Worm (Caenorhabditis elegans) whole organism, L1 larva: Measurements from ENCODE around the gene R01E6.7.

Experiments used
- aha-1 ChIP-seq: fragments of 150-350 bp; optimal IDR thresholded peaks from 2 replicates; lab custom pipeline; 2014; ENCODE audit warnings: missing biosample characterization, missing genetic modification characterization
- ama-1 ChIP-seq: fragments of 150-350 bp; optimal IDR thresholded peaks from 2 replicates; lab custom pipeline; 2014
- blmp-1 ChIP-seq: fragments of 150-350 bp; optimal IDR thresholded peaks from 2 replicates; lab custom pipeline; 2014; ENCODE audit warnings: missing biosample characterization, missing genetic modification characterization
- ceh-82 ChIP-seq, 3 experiments: fragments of 150-350 bp in 1 of 3; sonication (generic microtip) in 2 of 3; optimal IDR thresholded peaks; 2 replicates each; lab custom pipeline; 2014 to 2017; ENCODE audit warnings: missing biosample characterization in 3 of 3, missing genetic modification characterization in 3 of 3
- dsc-1 ChIP-seq: sonication (generic microtip); optimal IDR thresholded peaks from 2 replicates; lab custom pipeline; 2016; ENCODE audit warnings: mild to moderate bottlenecking, missing genetic modification characterization, missing compliant biosample characterization
- efl-1 ChIP-seq, 4 experiments: fragments of 150-350 bp; optimal IDR thresholded peaks in 3 of 4; peaks in 1 of 4; 1 replicate in 1 of 4; 2 replicates in 3 of 4; lab custom pipeline; 2014; ENCODE audit warnings: missing biosample characterization in 2 of 4, missing genetic modification characterization in 2 of 4, missing genetic modification reagents in 2 of 4
- efl-3 ChIP-seq: fragments of 200-800 bp; sonication (Bioruptor generic); optimal IDR thresholded peaks from 2 replicates; lab custom pipeline; 2018; ENCODE audit warnings: mild to moderate bottlenecking, missing genetic modification characterization, missing compliant biosample characterization
- egl-13 ChIP-seq: sonication (generic microtip); optimal IDR thresholded peaks from 2 replicates; lab custom pipeline; 2016; ENCODE audit warnings: missing genotype, missing genetic modification reagents, missing genetic modification characterization, missing compliant biosample characterization
- fkh-10 ChIP-seq: sonication (generic microtip); optimal IDR thresholded peaks from 2 replicates; lab custom pipeline; 2017; ENCODE audit warnings: missing biosample characterization, missing genetic modification reagents, missing genetic modification characterization
- fkh-4 ChIP-seq: sonication (generic microtip); optimal IDR thresholded peaks from 2 replicates; lab custom pipeline; 2016; ENCODE audit warnings: missing compliant biosample characterization, missing genetic modification characterization, borderline replicate concordance
- fkh-8 ChIP-seq: sonication (generic microtip); optimal IDR thresholded peaks from 2 replicates; lab custom pipeline; 2016; ENCODE audit warnings: mild to moderate bottlenecking, missing genetic modification characterization, missing compliant biosample characterization
- fos-1 ChIP-seq: fragments of 150-350 bp; optimal IDR thresholded peaks from 2 replicates; lab custom pipeline; 2014; ENCODE audit warnings: missing biosample characterization, missing genetic modification characterization
- hpl-2 ChIP-seq: fragments of 150-350 bp; optimal IDR thresholded peaks from 2 replicates; lab custom pipeline; 2014; ENCODE audit warnings: missing biosample characterization, missing genetic modification reagents, missing genetic modification characterization
- lin-14 ChIP-seq: fragments of 200-800 bp; sonication (Bioruptor generic); optimal IDR thresholded peaks from 2 replicates; lab custom pipeline; 2018; ENCODE audit warnings: mild to moderate bottlenecking, missing genetic modification characterization, moderate library complexity, missing compliant biosample characterization
- lin-39 ChIP-seq: fragments of 150-350 bp; optimal IDR thresholded peaks from 2 replicates; lab custom pipeline; 2014; ENCODE audit warnings: missing biosample characterization, missing genetic modification reagents, missing genetic modification characterization
- lsy-2 ChIP-seq, 2 experiments: fragments of 150-350 bp; optimal IDR thresholded peaks; 2 replicates each; lab custom pipeline; 2014; ENCODE audit warnings: missing biosample characterization in 2 of 2, missing genetic modification characterization in 2 of 2
- mab-9 ChIP-seq: fragments of 200-800 bp; sonication (Bioruptor generic); IDR thresholded peaks from 2 replicates; pipeline ENCODE4 v1.3.6; 2022; ENCODE audit warnings: missing genetic modification reagents, missing genetic modification characterization, missing compliant biosample characterization
- mef-2 ChIP-seq: fragments of 150-350 bp; optimal IDR thresholded peaks from 2 replicates; lab custom pipeline; 2014; ENCODE audit warnings: missing biosample characterization, missing genetic modification characterization
- nhr-12 ChIP-seq: sonication (generic microtip); optimal IDR thresholded peaks from 2 replicates; lab custom pipeline; 2017; ENCODE audit warnings: missing biosample characterization, missing genetic modification characterization
- nhr-19 ChIP-seq: fragments of 200-800 bp; sonication (Bioruptor generic); conservative IDR thresholded peaks from 2 replicates; pipeline ENCODE4 v1.3.6; 2022; ENCODE audit warnings: missing genetic modification characterization, missing compliant biosample characterization
- nhr-20 ChIP-seq: sonication (generic microtip); optimal IDR thresholded peaks from 2 replicates; lab custom pipeline; 2016; ENCODE audit warnings: mild to moderate bottlenecking, missing genetic modification characterization, missing compliant biosample characterization
- nhr-47 ChIP-seq: sonication (generic microtip); optimal IDR thresholded peaks from 2 replicates; lab custom pipeline; 2016; ENCODE audit warnings: mild to moderate bottlenecking, missing genetic modification characterization, moderate library complexity, missing compliant biosample characterization
- nhr-71 ChIP-seq: sonication (generic microtip); optimal IDR thresholded peaks from 2 replicates; lab custom pipeline; 2016; ENCODE audit warnings: mild to moderate bottlenecking, missing genetic modification characterization, moderate library complexity, missing compliant biosample characterization
- nhr-76 ChIP-seq: sonication (generic microtip); optimal IDR thresholded peaks from 2 replicates; lab custom pipeline; 2017; ENCODE audit warnings: missing biosample characterization, missing genetic modification characterization
- nhr-85 ChIP-seq: sonication (generic microtip); peaks from one replicate; lab custom pipeline; 2016; ENCODE audit warnings: missing genetic modification characterization, inconsistent platforms, missing compliant biosample characterization
- pag-3 ChIP-seq: sonication (generic microtip); optimal IDR thresholded peaks from 2 replicates; lab custom pipeline; 2017; ENCODE audit warnings: missing genetic modification characterization, mild to moderate bottlenecking, missing compliant biosample characterization, antibody characterized with exemption, borderline replicate concordance; ENCODE audit not compliant: insufficient read depth
- pax-3 ChIP-seq: fragments of 200-800 bp; sonication (Bioruptor generic); optimal IDR thresholded peaks from 2 replicates; lab custom pipeline; 2018; ENCODE audit warnings: mild to moderate bottlenecking, missing genetic modification characterization, moderate library complexity, missing compliant biosample characterization
- rnt-1 ChIP-seq: sonication (generic microtip); optimal IDR thresholded peaks from 2 replicates; lab custom pipeline; 2016; ENCODE audit warnings: mild to moderate bottlenecking, missing genetic modification characterization, moderate library complexity, missing compliant biosample characterization
- snpc-4 ChIP-seq: fragments of 150-350 bp; optimal IDR thresholded peaks from 2 replicates; lab custom pipeline; 2014; ENCODE audit warnings: missing biosample characterization, missing genetic modification characterization
- sox-4 ChIP-seq: sonication (generic microtip); optimal IDR thresholded peaks from 2 replicates; lab custom pipeline; 2016; ENCODE audit warnings: missing genetic modification characterization, missing compliant biosample characterization
- sup-37 ChIP-seq: fragments of 200-800 bp; sonication (Bioruptor generic); optimal IDR thresholded peaks from 2 replicates; lab custom pipeline; 2018; ENCODE audit warnings: mild to moderate bottlenecking, missing genetic modification characterization, missing compliant biosample characterization
- swsn-7 ChIP-seq: sonication (generic microtip); optimal IDR thresholded peaks from 2 replicates; lab custom pipeline; 2016; ENCODE audit warnings: missing genetic modification characterization, missing compliant biosample characterization
- unc-30 ChIP-seq: sonication (generic microtip); optimal IDR thresholded peaks from 2 replicates; lab custom pipeline; 2017; ENCODE audit warnings: missing biosample characterization, missing genetic modification characterization
- unc-86 ChIP-seq: sonication (generic microtip); optimal IDR thresholded peaks from 2 replicates; lab custom pipeline; 2016; ENCODE audit warnings: missing genetic modification characterization, missing compliant biosample characterization
- xbp-1 ChIP-seq: sonication (generic microtip); optimal IDR thresholded peaks from 2 replicates; lab custom pipeline; 2016; ENCODE audit warnings: missing genetic modification characterization, missing compliant biosample characterization

R01E6.7 gene

ce11 chrX:13578483-13578882 lies 8.7 kb upstream of the R01E6.7 start, which contains the start of gene F54B11.11:
Gene F54B11.11, plus strand, starts transcription at chrX:13578783.
- TF ChIP-seq ceh-82 (tag; optimal IDR thresholded peaks at IDR 0.05; lab: Kevin White, UChicago) (no peak), fkh-10 (GFP tag; lab: Kevin White, UChicago) (no peak), nhr-12 (tag; lab: Kevin White, UChicago) (no peak), ama-1 (lab: Kevin White, UChicago) (no peak), nhr-85 (tag; lab: Kevin White, UChicago) (peak; percentile 33), efl-3 (no peak), unc-86 (tag; lab: Kevin White, UChicago) (no peak)

ce11 chrX:13574029-13574428 lies 4.3 kb upstream of the R01E6.7 start:
- TF ChIP-seq dsc-1 (peak; percentile 92), sox-4 (tag; lab: Kevin White, UChicago) (peak; percentile 28), nhr-76 (tag; lab: Kevin White, UChicago) (no peak), hpl-2 (GFP tag; lab: Kevin White, UChicago) (no peak), egl-13 (peak; percentile 17), pax-3 (tag; lab: Kevin White, UChicago) (peak; percentile 34), fkh-8 (tag; lab: Kevin White, UChicago) (peak; percentile 6), fos-1 (tag; lab: Kevin White, UChicago) (no peak), nhr-47 (tag; lab: Kevin White, UChicago) (peak; percentile 6)

ce11 chrX:13566436-13566835 lies 3.3 kb downstream of the R01E6.7 start, which contains the start of gene R01E6.2:
Gene R01E6.2, minus strand, starts transcription at chrX:13566536.
- TF ChIP-seq aha-1: no peak
- TF ChIP-seq efl-1 (optimal IDR thresholded peaks at IDR 0.05; lab: Kevin White, UChicago): no peak
- peak in 1 of 2 experiments; percentile 37 for TF ChIP-seq efl-1 (GFP tag; optimal IDR thresholded peaks at IDR 0.05 in 1 of 2; lab: Kevin White, UChicago)

- TF ChIP-seq blmp-1 (tag; lab: Kevin White, UChicago): peak; percentile 26
- peak; percentile 22 for TF ChIP-seq mef-2 (tag; lab: Kevin White, UChicago)
- peak; percentile 14 for TF ChIP-seq nhr-19 (GFP tag; lab: Robert Waterston, UW)
- TF ChIP-seq snpc-4 (tag; lab: Kevin White, UChicago): no peak
- no peak for TF ChIP-seq swsn-7
- TF ChIP-seq unc-30: no peak
- peak in 1 of 2 experiments; percentile 9 for TF ChIP-seq lsy-2 (tag; optimal IDR thresholded peaks at IDR 0.05; lab: Kevin White, UChicago)
- peak; percentile 32 for TF ChIP-seq lin-39 (tag; lab: Kevin White, UChicago)
- TF ChIP-seq rnt-1 (tag; lab: Kevin White, UChicago): peak; percentile 49
- TF ChIP-seq fkh-4 (tag; lab: Kevin White, UChicago): no peak
- no peak for TF ChIP-seq mab-9 (GFP tag; lab: Robert Waterston, UW)
- peak; percentile 62 for TF ChIP-seq pag-3 (tag; lab: Kevin White, UChicago)
- peak; percentile 62 for TF ChIP-seq nhr-71 (tag; lab: Kevin White, UChicago)
- TF ChIP-seq nhr-20 (tag; lab: Kevin White, UChicago): peak; percentile 7
- TF ChIP-seq sup-37 (GFP tag; lab: Kevin White, UChicago): no peak
Observed at ce11 chrX:13561954-13562353, 7.8 kb downstream of the R01E6.7 start.

- TF ChIP-seq xbp-1 (tag; lab: Kevin White, UChicago) (no peak), nhr-71 (tag; lab: Kevin White, UChicago) (peak; percentile 41), rnt-1 (tag; lab: Kevin White, UChicago) (peak; percentile 31), lin-14 (GFP tag; lab: Kevin White, UChicago) (peak; percentile 70)
Observed at ce11 chrX:13558667-13559066, 11.1 kb downstream of the R01E6.7 start.
